Worm (Caenorhabditis elegans) whole organism, midembryonic: ENCODE results near the gene C08F11.3.
"Not testable (repeated sequence)": the region's sequence is repeated elsewhere in the genome, so short reads cannot be mapped to it uniquely, and the experiment has no call there.

ENCODE experiments used
- T22C8.4 ChIP-seq: fragments of 200-800 bp; sonication (Bioruptor generic); IDR thresholded peaks from 2 replicates; pipeline ENCODE4 v1.3.6; 2022; ENCODE audit warnings: missing genetic modification characterization, missing compliant biosample characterization
- cog-1 ChIP-seq: sonication (generic microtip); optimal IDR thresholded peaks from 2 replicates; lab custom pipeline; 2016; ENCODE audit warnings: missing genetic modification characterization, missing compliant biosample characterization
- flt-1 ChIP-seq: fragments of 200-800 bp; sonication (Bioruptor generic); IDR thresholded peaks from 2 replicates; pipeline ENCODE4 v1.3.6; 2022; ENCODE audit warnings: missing genetic modification characterization, missing compliant biosample characterization
- klf-2 ChIP-seq: fragments of 200-800 bp; sonication (Bioruptor generic); conservative IDR thresholded peaks from 2 replicates; pipeline ENCODE4 v1.3.6; 2022; ENCODE audit warnings: missing genetic modification reagents, missing genetic modification characterization, missing compliant biosample characterization
- med-1 ChIP-seq: sonication (generic microtip); optimal IDR thresholded peaks from 2 replicates; lab custom pipeline; 2017; ENCODE audit warnings: missing genetic modification characterization, mild to moderate bottlenecking, missing compliant biosample characterization, antibody characterized with exemption, missing genetic modification reagents; ENCODE audit not compliant: insufficient read depth
- ref-1 ChIP-seq: fragments of 200-800 bp; sonication (Bioruptor generic); conservative IDR thresholded peaks from 2 replicates; pipeline ENCODE4 v1.3.6; 2022; ENCODE audit warnings: missing genetic modification reagents, missing genetic modification characterization, missing compliant biosample characterization
- tab-1 ChIP-seq: fragments of 200-800 bp; sonication (Bioruptor generic); IDR thresholded peaks from 2 replicates; pipeline ENCODE4 v1.3.6; 2022; ENCODE audit warnings: missing genetic modification characterization, missing compliant biosample characterization
- ztf-23 ChIP-seq: fragments of 200-800 bp; sonication (Bioruptor generic); IDR thresholded peaks from 2 replicates; pipeline ENCODE4 v1.3.6; 2022; ENCODE audit warnings: missing genetic modification reagents, missing genetic modification characterization, missing compliant biosample characterization
- ztf-29 ChIP-seq: fragments of 200-800 bp; sonication (Bioruptor generic); IDR thresholded peaks from 2 replicates; pipeline ENCODE4 v1.3.6; 2022; ENCODE audit warnings: missing genetic modification reagents, missing genetic modification characterization, missing compliant biosample characterization

The C08F11.3 gene

ce11 chrIV:13636975-13637374 is 17.7 kb downstream of the C08F11.3 start, which contains the start of gene C08F11.7:
Gene C08F11.7 (plus strand): TSS chrIV:13637275.
- TF ChIP-seq ref-1 (no peak), ztf-23 (GFP tag; lab: Robert Waterston, UW) (no peak), med-1 (no peak), klf-2 (GFP tag; lab: Robert Waterston, UW) (no peak), ztf-29 (no peak), flt-1 (GFP tag; lab: Robert Waterston, UW) (no peak), T22C8.4 (GFP tag; lab: Robert Waterston, UW) (no peak)

ce11 chrIV:13639027-13639426 is 19.7 kb downstream of the C08F11.3 start, which contains the start of gene ugt-22:
Gene ugt-22 (plus strand): TSS chrIV:13639260.
- TF ChIP-seq ztf-23 (GFP tag; lab: Robert Waterston, UW): no peak
- no peak for TF ChIP-seq cog-1 (tag; lab: Kevin White, UChicago)
- TF ChIP-seq ztf-29: no peak
- no peak for TF ChIP-seq ref-1
- no peak for TF ChIP-seq tab-1 (GFP tag; lab: Robert Waterston, UW)
- no peak for TF ChIP-seq T22C8.4 (GFP tag; lab: Robert Waterston, UW)
- TF ChIP-seq med-1: no peak
- no peak for TF ChIP-seq flt-1 (GFP tag; lab: Robert Waterston, UW)
- TF ChIP-seq klf-2 (GFP tag; lab: Robert Waterston, UW): no peak

- no peak for TF ChIP-seq klf-2 (GFP tag; lab: Robert Waterston, UW)
- no peak for TF ChIP-seq flt-1 (GFP tag; lab: Robert Waterston, UW)
- TF ChIP-seq cog-1 (tag; lab: Kevin White, UChicago): no peak
Observed at ce11 chrIV:13645823-13646222, 26.5 kb downstream of the C08F11.3 start, which contains the start of gene srz-29. Gene srz-29 (minus strand): TSS chrIV:13645923.

ce11 chrIV:13647558-13647957 is 28.3 kb downstream of the C08F11.3 start, which contains the start of gene ule-4:
Gene ule-4 (minus strand): TSS chrIV:13647658.
- TF ChIP-seq klf-2 (GFP tag; lab: Robert Waterston, UW) (no peak), ref-1 (no peak), tab-1 (GFP tag; lab: Robert Waterston, UW) (no peak)

ce11 chrIV:13649126-13649525 is 29.8 kb downstream of the C08F11.3 start, which contains the start of gene C08F11.10:
Gene C08F11.10 (minus strand): TSS chrIV:13649226.
- TF ChIP-seq klf-2 (GFP tag; lab: Robert Waterston, UW): no peak
- TF ChIP-seq flt-1 (GFP tag; lab: Robert Waterston, UW): no peak
- TF ChIP-seq T22C8.4 (GFP tag; lab: Robert Waterston, UW): no peak
- TF ChIP-seq ztf-23 (GFP tag; lab: Robert Waterston, UW): no peak
- no peak for TF ChIP-seq med-1
- no peak for TF ChIP-seq ref-1
- TF ChIP-seq cog-1 (tag; lab: Kevin White, UChicago): no peak
- TF ChIP-seq ztf-29: no peak

ce11 chrIV:13650238-13650637 is 30.9 kb downstream of the C08F11.3 start, which contains the start of gene C08F11.17:
Gene C08F11.17 (minus strand): TSS chrIV:13650338.
- TF ChIP-seq ztf-29 (no peak), T22C8.4 (GFP tag; lab: Robert Waterston, UW) (no peak), ref-1 (no peak), klf-2 (GFP tag; lab: Robert Waterston, UW) (no peak), tab-1 (GFP tag; lab: Robert Waterston, UW) (no peak), flt-1 (GFP tag; lab: Robert Waterston, UW) (no peak), ztf-23 (GFP tag; lab: Robert Waterston, UW) (no peak), cog-1 (tag; lab: Kevin White, UChicago) (no peak), med-1 (no peak)

ce11 chrIV:13651411-13651810 is 32.1 kb downstream of the C08F11.3 start, which contains the start of gene C08F11.12:
Gene C08F11.12 (minus strand): TSS chrIV:13651511.
- TF ChIP-seq cog-1 (tag; lab: Kevin White, UChicago); ztf-23 (GFP tag; lab: Robert Waterston, UW); klf-2 (GFP tag; lab: Robert Waterston, UW): not testable (repeated sequence)

ce11 chrIV:13652023-13652422 is 32.7 kb downstream of the C08F11.3 start, which contains the start of gene Y45F10C.6:
Gene Y45F10C.6 (plus strand): TSS chrIV:13652323.
- TF ChIP-seq T22C8.4 (GFP tag; lab: Robert Waterston, UW); med-1; ztf-23 (GFP tag; lab: Robert Waterston, UW): not testable (repeated sequence)

ce11 chrIV:13659449-13659848 is 40.1 kb downstream of the C08F11.3 start, which contains the start of gene Y45F10C.1:
Gene Y45F10C.1 (minus strand): TSS chrIV:13659549.
- TF ChIP-seq ztf-23 (GFP tag; lab: Robert Waterston, UW); klf-2 (GFP tag; lab: Robert Waterston, UW); ref-1: not testable (repeated sequence)

- not testable (repeated sequence) for TF ChIP-seq T22C8.4, ztf-23, tab-1 (GFP tag; lab: Robert Waterston, UW)
Observed at ce11 chrIV:13662570-13662969, 43.3 kb downstream of the C08F11.3 start, which contains the start of gene Y45F10C.2. Gene Y45F10C.2 (minus strand): TSS chrIV:13662670.

- TF ChIP-seq ref-1 (no peak), tab-1 (GFP tag; lab: Robert Waterston, UW) (no peak), flt-1 (GFP tag; lab: Robert Waterston, UW) (no peak), cog-1 (tag; lab: Kevin White, UChicago) (no peak), med-1 (no peak), klf-2 (GFP tag; lab: Robert Waterston, UW) (no peak), T22C8.4 (GFP tag; lab: Robert Waterston, UW) (no peak), ztf-29 (no peak), ztf-23 (GFP tag; lab: Robert Waterston, UW) (no peak)
Observed at ce11 chrIV:13664090-13664489, 44.8 kb downstream of the C08F11.3 start, which contains the start of gene Y45F10C.4. Gene Y45F10C.4 (minus strand): TSS chrIV:13664190.
